Worm (Caenorhabditis elegans): ENCODE data around the gene F59A2.5.
A peak's percentile ranks its signal among the peaks of the same experiment; 100 is the strongest.

ce11 chrIII:3389426-3390020, 15.1 kb upstream of the F59A2.5 start, which contains the start of the genes elmd-1 and hecw-1:
- TF ChIP-seq fkh-6 (tag; optimal IDR thresholded peaks at IDR 0.05) (no peak), nfya-1 (tag; optimal IDR thresholded peaks at IDR 0.05) (peak; percentile 22), ama-1 (optimal IDR thresholded peaks at IDR 0.05) (no peak), nhr-11 (tag; optimal IDR thresholded peaks at IDR 0.05) (no peak), madf-2 (tag; optimal IDR thresholded peaks at IDR 0.05) (no peak), ttx-3 (tag; optimal IDR thresholded peaks at IDR 0.05) (no peak), pros-1 (tag; optimal IDR thresholded peaks at IDR 0.05) (no peak), dmd-4 (tag; optimal IDR thresholded peaks at IDR 0.05; ENCODE audit: borderline replicate concordance) (no peak), pha-4 (tag; optimal IDR thresholded peaks at IDR 0.05) (no peak), che-1 (tag; optimal IDR thresholded peaks at IDR 0.05) (peak; percentile 31), sdc-2 (tag; optimal IDR thresholded peaks at IDR 0.05) (no peak), rnt-1 (tag; optimal IDR thresholded peaks at IDR 0.05) (no peak), pha-2 (tag; optimal IDR thresholded peaks at IDR 0.05) (no peak), hlh-30 (tag; optimal IDR thresholded peaks at IDR 0.05; ENCODE audit: insufficient read depth) (no peak)
